Fruit fly (Drosophila melanogaster): ENCODE results near the gene CG7024.

The CG7024 gene

dm6 chrX:4687778-4688399 lies 17.2 kb upstream of the CG7024 start, which contains the start of gene ctp (continued):
- TF ChIP-seq dimm (GFP tag; IDR thresholded peaks at IDR 0.05) (no peak), CG4820 (GFP tag; optimal IDR thresholded peaks at IDR 0.05) (no peak), sd (tag; optimal IDR thresholded peaks at IDR 0.05) (peak; percentile 8), trh (GFP tag; optimal IDR thresholded peaks at IDR 0.05) (no peak), D19A (tag; optimal IDR thresholded peaks at IDR 0.05) (peak; percentile 3), Dad (GFP tag; optimal IDR thresholded peaks at IDR 0.05) (no peak), amos (GFP tag; IDR thresholded peaks at IDR 0.05; ENCODE audit: partially characterized antibody) (peak; percentile 40), cwo (GFP tag; optimal IDR thresholded peaks at IDR 0.05) (no peak), CG4360 (GFP tag; IDR thresholded peaks at IDR 0.05) (no peak), gcm (GFP tag; optimal IDR thresholded peaks at IDR 0.05) (peak; percentile 31), Sry-β (GFP tag; optimal IDR thresholded peaks at IDR 0.05) (peak; percentile 94), CG7987 (GFP tag; optimal IDR thresholded peaks at IDR 0.05) (peak; percentile 44), CG14014 (GFP tag; IDR thresholded peaks at IDR 0.05) (peak; percentile 55; the same call in 1 of the 2 replicates), dpn (GFP tag; optimal IDR thresholded peaks at IDR 0.05) (peak; percentile 27 to 41), dan (GFP tag; IDR thresholded peaks at IDR 0.05) (no peak), Hr3 (GFP tag; optimal IDR thresholded peaks at IDR 0.05) (peak; percentile 35), CG15073 (GFP tag; optimal IDR thresholded peaks at IDR 0.05) (no peak), CG18262 (tag; optimal IDR thresholded peaks at IDR 0.05) (peak; percentile 30), CG8944 (GFP tag; optimal IDR thresholded peaks at IDR 0.05) (peak; percentile 38), fd64A (GFP tag; optimal IDR thresholded peaks at IDR 0.05) (peak; percentile 35), CG11247 (GFP tag; IDR thresholded peaks at IDR 0.05) (0 out of 2 replicates have a peak, but pooled peaks have one; percentile 27), Eip74EF (GFP tag; optimal IDR thresholded peaks at IDR 0.05) (no peak), Opbp (GFP tag; IDR thresholded peaks at IDR 0.05; ENCODE audit: partially characterized antibody) (peak; percentile 58), CG1233 (GFP tag; optimal IDR thresholded peaks at IDR 0.05) (no peak), Nf-YC (tag; optimal IDR thresholded peaks at IDR 0.05) (peak; percentile 100), CG9727 (GFP tag; optimal IDR thresholded peaks at IDR 0.05) (peak; percentile 28), salm (tag; optimal IDR thresholded peaks at IDR 0.05) (no peak), zf30C (GFP tag; optimal IDR thresholded peaks at IDR 0.05) (peak; percentile 36), CG3995 (GFP tag; optimal IDR thresholded peaks at IDR 0.05) (peak; percentile 68), CkIIα-i1 (GFP tag; IDR thresholded peaks at IDR 0.05) (no peak), Camta (GFP tag; optimal IDR thresholded peaks at IDR 0.05) (no peak), CG3847 (GFP tag; IDR thresholded peaks at IDR 0.05) (no peak; the same call in 1 of the 2 replicates), Atf6 (GFP tag; IDR thresholded peaks at IDR 0.05) (peak; percentile 40; the same call in 1 of the 2 replicates), ranshi (GFP tag; IDR thresholded peaks at IDR 0.05) (0 out of 2 replicates have a peak, but pooled peaks have one; percentile 4), ssp (GFP tag; IDR thresholded peaks at IDR 0.05) (no peak), CG13424 (tag; optimal IDR thresholded peaks at IDR 0.05) (peak; percentile 49), CG6689 (GFP tag; IDR thresholded peaks at IDR 0.05) (0 out of 2 replicates have a peak, but pooled peaks have one; percentile 15), CG12155 (GFP tag; optimal IDR thresholded peaks at IDR 0.05) (peak; percentile 40), CHES-1-like (GFP tag; optimal IDR thresholded peaks at IDR 0.05) (no peak), CG8359 (GFP tag; optimal IDR thresholded peaks at IDR 0.05; ENCODE audit: borderline replicate concordance) (no peak), sug (tag; optimal IDR thresholded peaks at IDR 0.05) (peak; percentile 58), ara (GFP tag; IDR thresholded peaks at IDR 0.05) (no peak), caup (GFP tag; optimal IDR thresholded peaks at IDR 0.05; ENCODE audit: severe bottlenecking) (no peak), CG9876 (GFP tag; optimal IDR thresholded peaks at IDR 0.05) (peak; percentile 29), CG6272 (GFP tag; IDR thresholded peaks at IDR 0.05) (0 out of 2 replicates have a peak, but pooled peaks have one; percentile 25), CG4854 (GFP tag; optimal IDR thresholded peaks at IDR 0.05) (no peak), mam (GFP tag; optimal IDR thresholded peaks at IDR 0.05) (peak; percentile 53), CG7357 (GFP tag; IDR thresholded peaks at IDR 0.05) (no peak), repo (GFP tag; optimal IDR thresholded peaks at IDR 0.05) (peak; percentile 8), CG2678 (tag; optimal IDR thresholded peaks at IDR 0.05) (peak; percentile 53)

Measured in whole organism, embryonic.